Worm (Caenorhabditis elegans): ENCODE data around the gene nspd-3.

nspd-3 gene

ce11 chrIV:5157226-5157625 lies 5.6 kb downstream of the nspd-3 start, which contains the start of gene C24D10.49:
Gene C24D10.49, minus strand, starts transcription at chrIV:5157326.
- no peak for TF ChIP-seq unc-62 (GFP tag; optimal IDR thresholded peaks at IDR 0.05)

ce11 chrIV:5152391-5152790 lies 10.4 kb downstream of the nspd-3 start, which contains the start of gene soc-2:
Gene soc-2, minus strand, starts transcription at chrIV:5152491.
- no peak for TF ChIP-seq unc-62 (GFP tag; optimal IDR thresholded peaks at IDR 0.05)

ce11 chrIV:5149793-5150192 lies 13.0 kb downstream of the nspd-3 start, which contains the start of gene C24D10.5:
Gene C24D10.5, plus strand, starts transcription at chrIV:5150093.
- no peak for TF ChIP-seq unc-62 (GFP tag; optimal IDR thresholded peaks at IDR 0.05)

- TF ChIP-seq unc-62 (GFP tag; optimal IDR thresholded peaks at IDR 0.05), result no peak
Measured at ce11 chrIV:5139972-5140371, 22.9 kb downstream of the nspd-3 start.

- no peak for TF ChIP-seq unc-62 (GFP tag; optimal IDR thresholded peaks at IDR 0.05)
Measured at ce11 chrIV:5139189-5139588, 23.7 kb downstream of the nspd-3 start.

ce11 chrIV:5137809-5138208 lies 25.0 kb downstream of the nspd-3 start:
- no peak for TF ChIP-seq unc-62 (GFP tag; optimal IDR thresholded peaks at IDR 0.05)

ce11 chrIV:5136523-5136922 lies 26.3 kb downstream of the nspd-3 start:
- no peak for TF ChIP-seq unc-62 (GFP tag; optimal IDR thresholded peaks at IDR 0.05)

- TF ChIP-seq unc-62 (GFP tag; optimal IDR thresholded peaks at IDR 0.05), result no peak
Measured at ce11 chrIV:5134798-5135197, 28.0 kb downstream of the nspd-3 start.

ce11 chrIV:5133791-5134370 lies 29.0 kb downstream of the nspd-3 start:
- TF ChIP-seq unc-62 (GFP tag; optimal IDR thresholded peaks at IDR 0.05), result no peak

- TF ChIP-seq unc-62 (GFP tag; optimal IDR thresholded peaks at IDR 0.05), result no peak
Measured at ce11 chrIV:5131781-5132180, 31.1 kb downstream of the nspd-3 start.

- TF ChIP-seq unc-62 (GFP tag; optimal IDR thresholded peaks at IDR 0.05), result no peak
Measured at ce11 chrIV:5121995-5122394, 40.8 kb downstream of the nspd-3 start, which contains the start of gene tkr-3. Gene tkr-3, minus strand, starts transcription at chrIV:5122095.
